Fruit fly (Drosophila melanogaster) whole organism, pupa: ENCODE measurements around the gene CG43052.

ENCODE experiments used
- CG10348 ChIP-seq: fragments of 200-800 bp; sonication (Bioruptor generic); IDR thresholded peaks from 2 replicates; pipeline ENCODE4 v1.3.6; 2022; ENCODE audit warnings: missing biosample characterization, missing genetic modification characterization
- CG12605 ChIP-seq: fragments of 200-800 bp; sonication (Bioruptor generic); IDR thresholded peaks from 2 replicates; pipeline ENCODE4 v1.3.6; 2022; ENCODE audit warnings: missing biosample characterization, missing genetic modification characterization
- CG13204 ChIP-seq: fragments of 200-800 bp; sonication (Bioruptor generic); optimal IDR thresholded peaks from 2 replicates; lab custom pipeline; 2018; ENCODE audit warnings: missing biosample characterization, mild to moderate bottlenecking, missing genetic modification characterization, moderate library complexity
- CG14655 ChIP-seq: fragments of 200-800 bp; sonication (Bioruptor generic); optimal IDR thresholded peaks from 3 replicates; lab custom pipeline; 2017; ENCODE audit warnings: mild to moderate bottlenecking, missing biosample characterization, missing genetic modification reagents, missing genetic modification characterization
- CG15710 ChIP-seq: fragments of 200-800 bp; sonication (Bioruptor generic); optimal IDR thresholded peaks from 2 replicates; lab custom pipeline; 2018; ENCODE audit warnings: missing biosample characterization, mild to moderate bottlenecking, missing genetic modification characterization, moderate library complexity
- CG17806 ChIP-seq: fragments of 200-800 bp; sonication (Bioruptor generic); optimal IDR thresholded peaks from 2 replicates; lab custom pipeline; 2018; ENCODE audit warnings: missing biosample characterization, mild to moderate bottlenecking, missing genetic modification characterization, moderate library complexity
- CG34367 ChIP-seq: fragments of 200-800 bp; sonication (Bioruptor generic); optimal IDR thresholded peaks from 2 replicates; lab custom pipeline; 2018; ENCODE audit warnings: missing biosample characterization, mild to moderate bottlenecking, missing genetic modification characterization
- CG4496 ChIP-seq: fragments of 200-800 bp; sonication (Bioruptor generic); IDR thresholded peaks from 3 replicates; pipeline ENCODE4 v1.3.6; 2022; ENCODE audit warnings: missing biosample characterization, missing genetic modification characterization
- CG9948 ChIP-seq: fragments of 200-800 bp; sonication (Bioruptor generic); optimal IDR thresholded peaks from 2 replicates; lab custom pipeline; 2018; ENCODE audit warnings: missing biosample characterization, mild to moderate bottlenecking, missing genetic modification characterization, moderate library complexity
- EcR ChIP-seq: fragments of 200-800 bp; sonication (Bioruptor generic); optimal IDR thresholded peaks from 3 replicates; lab custom pipeline; 2019; ENCODE audit warnings: missing biosample characterization, missing genetic modification characterization, mild to moderate bottlenecking, moderate library complexity, missing genetic modification reagents
- fd96Ca ChIP-seq: fragments of 200-800 bp; sonication (Bioruptor generic); IDR thresholded peaks from 3 replicates; pipeline ENCODE4 v1.3.6; 2022; ENCODE audit warnings: missing biosample characterization, missing genetic modification characterization
- rn ChIP-seq: fragments of 200-800 bp; sonication (Bioruptor generic); IDR thresholded peaks from 2 replicates; pipeline ENCODE4 v1.3.6; 2022; ENCODE audit warnings: missing biosample characterization, missing genetic modification characterization

- no peak for TF ChIP-seq rn (GFP tag; lab: Robert Waterston, UW)
- TF ChIP-seq CG9948 = no peak
- TF ChIP-seq CG34367 (tag; lab: Kevin White, UChicago) = no peak
- TF ChIP-seq CG13204 (GFP tag; lab: Kevin White, UChicago) = no peak
- no peak for TF ChIP-seq CG15710 (tag; lab: Kevin White, UChicago)
- TF ChIP-seq CG17806 (tag; lab: Kevin White, UChicago) = no peak
- no peak for TF ChIP-seq CG10348 (GFP tag; lab: Robert Waterston, UW)
- TF ChIP-seq EcR (GFP tag; lab: Kevin White, UChicago) = no peak
- TF ChIP-seq fd96Ca (GFP tag; lab: Robert Waterston, UW) = no peak
- TF ChIP-seq CG4496 (GFP tag; lab: Robert Waterston, UW) = no peak
- TF ChIP-seq CG14655 (GFP tag; lab: Kevin White, UChicago) = no peak
- no peak for TF ChIP-seq CG12605 (GFP tag; lab: Robert Waterston, UW)
Observed at dm6 chr2L:14393527-14393926, 41.6 kb downstream of the CG43052 start.
